Worm (Caenorhabditis elegans) whole organism, early embryonic: Measurements from ENCODE around the gene rcat-1.

Source experiments
- B0310.2 ChIP-seq: sonication (generic microtip); optimal IDR thresholded peaks from 2 replicates; lab custom pipeline; 2016; ENCODE audit warnings: mild to moderate bottlenecking, missing genetic modification characterization, missing compliant biosample characterization
- F13C5.2 ChIP-seq: sonication (generic microtip); optimal IDR thresholded peaks from 2 replicates; lab custom pipeline; 2017; ENCODE audit warnings: mild to moderate bottlenecking, missing genetic modification characterization, inconsistent platforms, missing compliant biosample characterization
- aly-1 ChIP-seq: sonication (generic microtip); optimal IDR thresholded peaks from 2 replicates; lab custom pipeline; 2016; ENCODE audit warnings: missing genetic modification characterization, missing compliant biosample characterization
- ama-1 ChIP-seq: fragments of 150-350 bp; optimal IDR thresholded peaks from 2 replicates; lab custom pipeline; 2014
- ceh-13 ChIP-seq: fragments of 200-800 bp; sonication (Bioruptor generic); optimal IDR thresholded peaks from 2 replicates; lab custom pipeline; 2018; ENCODE audit warnings: mild to moderate bottlenecking, missing genetic modification characterization, missing compliant biosample characterization
- ceh-36 ChIP-seq: sonication (generic microtip); optimal IDR thresholded peaks from 2 replicates; lab custom pipeline; 2016; ENCODE audit warnings: missing genetic modification characterization, inconsistent platforms, missing compliant biosample characterization
- ets-7 ChIP-seq: sonication (generic microtip); optimal IDR thresholded peaks from 2 replicates; lab custom pipeline; 2016; ENCODE audit warnings: missing genotype, missing genetic modification characterization, missing compliant biosample characterization
- flt-1 ChIP-seq: fragments of 200-800 bp; sonication (Bioruptor generic); IDR thresholded peaks from 2 replicates; pipeline ENCODE4 v1.3.6; 2022; ENCODE audit warnings: missing genetic modification characterization, missing compliant biosample characterization
- hmbx-1 ChIP-seq: sonication (generic microtip); optimal IDR thresholded peaks from 2 replicates; lab custom pipeline; 2016; ENCODE audit warnings: mild to moderate bottlenecking, missing genetic modification characterization, missing compliant biosample characterization
- hmg-4 ChIP-seq: fragments of 200-800 bp; sonication (Bioruptor generic); optimal IDR thresholded peaks from 2 replicates; lab custom pipeline; 2018; ENCODE audit warnings: mild to moderate bottlenecking, missing genetic modification characterization, missing compliant biosample characterization
- hnd-1 ChIP-seq: sonication (generic microtip); optimal IDR thresholded peaks from 2 replicates; lab custom pipeline; 2016; ENCODE audit warnings: missing genetic modification characterization, missing compliant biosample characterization
- pes-1 ChIP-seq: fragments of 200-800 bp; sonication (Bioruptor generic); IDR thresholded peaks from 2 replicates; pipeline ENCODE4 v1.3.6; 2022; ENCODE audit warnings: missing genetic modification reagents, missing genetic modification characterization, missing compliant biosample characterization
- scrt-1 ChIP-seq: fragments of 200-800 bp; sonication (Bioruptor generic); IDR thresholded peaks from 2 replicates; pipeline ENCODE4 v1.3.6; 2022; ENCODE audit warnings: missing genetic modification characterization, missing compliant biosample characterization
- sea-1 ChIP-seq: fragments of 200-800 bp; sonication (Bioruptor generic); conservative IDR thresholded peaks from 2 replicates; pipeline ENCODE4 v1.3.6; 2022; ENCODE audit warnings: missing genetic modification characterization, missing compliant biosample characterization
- tbx-11 ChIP-seq: fragments of 200-800 bp; sonication (Bioruptor generic); IDR thresholded peaks from 2 replicates; pipeline ENCODE4 v1.3.6; 2022; ENCODE audit warnings: missing genetic modification characterization, missing compliant biosample characterization
- tbx-37 ChIP-seq: fragments of 200-800 bp; sonication (Bioruptor generic); conservative IDR thresholded peaks from 2 replicates; pipeline ENCODE4 v1.3.6; 2022; ENCODE audit warnings: missing genetic modification reagents, missing genetic modification characterization, missing compliant biosample characterization
- tra-4 ChIP-seq: sonication (generic microtip); optimal IDR thresholded peaks from 2 replicates; lab custom pipeline; 2017; ENCODE audit warnings: missing genetic modification characterization, missing compliant biosample characterization

The rcat-1 gene

ce11 chrIV:255379-255857 is at the start of gene rcat-1:
rcat-1 (minus strand) TSS chrIV:255429.
- TF ChIP-seq tra-4 (tag; lab: Kevin White, UChicago) (no peak), F13C5.2 (tag; lab: Kevin White, UChicago) (peak; percentile 71), pes-1 (GFP tag; lab: Robert Waterston, UW) (0 out of 2 replicates have a peak, but pooled peaks have one; percentile 14)

DNA sequence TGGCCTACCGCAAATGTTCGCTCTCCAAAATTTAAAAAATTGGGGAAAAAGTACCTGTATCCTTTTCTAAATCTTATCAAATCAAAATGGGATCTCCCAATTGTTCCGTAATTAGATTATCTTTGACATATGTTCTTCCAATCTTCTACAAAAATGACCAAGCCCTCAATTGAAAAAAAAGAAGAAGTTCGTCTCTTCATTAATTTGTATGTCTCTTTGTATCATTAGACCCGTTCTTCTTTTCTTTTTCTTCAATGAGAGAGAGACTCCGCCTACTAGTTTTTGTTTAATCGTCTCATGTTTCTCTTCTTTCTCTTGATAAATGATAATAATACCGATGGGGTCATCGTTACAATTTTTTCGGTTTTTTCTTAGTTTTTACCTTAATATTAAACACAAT is 48.0 kb upstream of the rcat-1 start:
- no peak for TF ChIP-seq sea-1

DNA sequence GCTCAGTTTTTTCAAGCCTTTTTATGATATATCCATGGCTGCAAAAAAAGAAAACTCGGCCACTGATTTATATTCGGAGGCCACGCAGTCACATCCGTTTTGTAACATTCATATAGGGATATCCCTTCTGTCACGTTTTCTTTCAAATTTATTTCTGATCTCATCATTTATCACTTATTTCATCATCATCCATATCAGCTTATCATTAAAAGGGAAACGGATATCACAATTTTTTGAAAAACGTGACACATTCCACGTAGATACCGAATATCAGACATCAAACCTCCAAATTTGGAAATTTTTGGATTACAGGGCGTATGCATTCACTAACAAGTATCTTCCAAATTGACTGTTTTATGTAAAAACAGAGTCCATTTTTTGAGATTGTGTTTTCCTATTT is 47.5 kb upstream of the rcat-1 start:
- no peak for TF ChIP-seq ama-1 (lab: Kevin White, UChicago)
- no peak for TF ChIP-seq hmbx-1 (tag; lab: Kevin White, UChicago)
- no peak for TF ChIP-seq tra-4 (tag; lab: Kevin White, UChicago)
- TF ChIP-seq ceh-13 (GFP tag; lab: Kevin White, UChicago) = no peak

DNA sequence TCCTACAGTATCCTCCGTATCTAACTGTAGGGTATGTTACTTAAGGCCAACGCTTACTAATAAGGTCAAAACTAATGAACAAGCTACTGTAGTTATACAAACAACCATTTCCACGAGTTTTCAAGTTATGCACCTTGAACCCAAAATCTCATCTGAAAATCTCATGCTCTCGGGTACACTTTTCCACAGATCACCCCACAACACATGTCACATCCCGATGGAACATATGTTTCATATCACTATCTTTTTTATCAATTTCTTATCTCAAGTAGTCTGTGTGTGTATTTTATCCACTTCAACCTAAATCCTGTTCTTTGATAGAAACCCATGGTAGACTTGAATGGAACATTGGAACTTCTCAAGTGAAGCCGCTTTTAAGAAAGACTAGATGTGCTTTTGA is 45.1 kb upstream of the rcat-1 start:
- TF ChIP-seq ets-7 = no peak
- TF ChIP-seq ama-1 (lab: Kevin White, UChicago) = no peak
- TF ChIP-seq hnd-1 (tag; lab: Kevin White, UChicago) = no peak
- TF ChIP-seq ceh-36 (tag; lab: Kevin White, UChicago) = no peak
- no peak for TF ChIP-seq tra-4 (tag; lab: Kevin White, UChicago)
- no peak for TF ChIP-seq tbx-37 (GFP tag; lab: Robert Waterston, UW)
- TF ChIP-seq pes-1 (GFP tag; lab: Robert Waterston, UW) = no peak
- no peak for TF ChIP-seq tbx-11 (GFP tag; lab: Robert Waterston, UW)
- no peak for TF ChIP-seq ceh-13 (GFP tag; lab: Kevin White, UChicago)
- no peak for TF ChIP-seq B0310.2 (tag; lab: Kevin White, UChicago)
- TF ChIP-seq hmg-4 (GFP tag; lab: Kevin White, UChicago) = no peak
- TF ChIP-seq scrt-1 (GFP tag; lab: Robert Waterston, UW) = no peak

- TF ChIP-seq tbx-37 (GFP tag; lab: Robert Waterston, UW) (no peak), ceh-13 (GFP tag; lab: Kevin White, UChicago) (no peak), tbx-11 (GFP tag; lab: Robert Waterston, UW) (no peak), hmbx-1 (tag; lab: Kevin White, UChicago) (no peak), hnd-1 (tag; lab: Kevin White, UChicago) (no peak)
These were observed 44.0 kb upstream of the rcat-1 start for ce11 chrIV:299190-299589.

DNA sequence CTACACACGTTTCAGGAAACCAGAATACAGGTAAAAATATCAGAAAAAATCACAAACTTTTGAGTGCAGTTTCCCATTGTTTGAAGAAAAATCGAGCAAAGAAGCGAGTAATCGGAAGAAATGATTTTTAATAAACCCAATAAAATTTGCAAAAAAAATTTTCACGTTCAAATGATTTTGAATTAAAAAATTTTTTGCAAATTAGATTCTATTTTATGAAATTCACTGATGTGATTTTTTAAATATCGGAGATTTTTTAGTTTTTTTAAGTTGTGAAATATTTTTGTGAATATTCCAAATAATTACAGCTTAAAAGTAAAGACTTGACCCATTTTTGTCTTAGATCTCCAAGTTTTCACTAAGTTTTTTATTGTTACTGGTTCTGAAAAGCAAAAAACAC is 43.0 kb upstream of the rcat-1 start, which contains the start of gene pnp-1:
Gene pnp-1, minus strand, starts transcription at position 101 of the 400 bp plus-strand sequence.
- TF ChIP-seq flt-1 (GFP tag; lab: Robert Waterston, UW) = no peak
- no peak for TF ChIP-seq tbx-11 (GFP tag; lab: Robert Waterston, UW)
- TF ChIP-seq scrt-1 (GFP tag; lab: Robert Waterston, UW) = no peak
- TF ChIP-seq ceh-13 (GFP tag; lab: Kevin White, UChicago) = no peak
- no peak for TF ChIP-seq ets-7
- TF ChIP-seq hnd-1 (tag; lab: Kevin White, UChicago) = no peak
- TF ChIP-seq sea-1 = no peak
- TF ChIP-seq ceh-36 (tag; lab: Kevin White, UChicago) = no peak
- no peak for TF ChIP-seq tbx-37 (GFP tag; lab: Robert Waterston, UW)
- TF ChIP-seq B0310.2 (tag; lab: Kevin White, UChicago) = no peak
- TF ChIP-seq hmg-4 (GFP tag; lab: Kevin White, UChicago) = no peak
- TF ChIP-seq pes-1 (GFP tag; lab: Robert Waterston, UW) = no peak
- no peak for TF ChIP-seq hmbx-1 (tag; lab: Kevin White, UChicago)
- no peak for TF ChIP-seq F13C5.2 (tag; lab: Kevin White, UChicago)
- no peak for TF ChIP-seq aly-1 (tag; lab: Kevin White, UChicago)
- no peak for TF ChIP-seq ama-1 (lab: Kevin White, UChicago)
- no peak for TF ChIP-seq tra-4 (tag; lab: Kevin White, UChicago)

DNA sequence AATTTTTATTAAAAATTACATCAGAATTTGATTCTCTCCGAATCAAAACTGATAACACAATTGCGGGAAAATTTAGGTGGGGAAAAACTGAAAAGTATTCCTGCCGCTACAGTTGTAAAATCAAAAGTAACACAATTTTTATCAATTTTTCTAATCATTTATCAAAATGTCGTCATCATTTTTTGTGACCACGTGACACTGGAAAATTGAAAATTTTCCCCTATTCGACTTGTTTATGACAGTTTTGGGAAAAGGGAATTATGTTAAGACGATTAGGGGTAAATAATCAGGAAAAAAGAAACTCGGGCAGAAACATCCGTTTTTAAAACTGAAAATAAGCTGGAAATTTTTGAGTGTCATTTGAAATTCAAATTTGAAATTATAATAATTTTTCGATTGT is 41.6 kb upstream of the rcat-1 start:
- no peak for TF ChIP-seq F13C5.2 (tag; lab: Kevin White, UChicago)
- no peak for TF ChIP-seq flt-1 (GFP tag; lab: Robert Waterston, UW)
- TF ChIP-seq ama-1 (lab: Kevin White, UChicago) = no peak
- no peak for TF ChIP-seq ceh-36 (tag; lab: Kevin White, UChicago)
- TF ChIP-seq ceh-13 (GFP tag; lab: Kevin White, UChicago) = no peak
- TF ChIP-seq tra-4 (tag; lab: Kevin White, UChicago) = no peak
- TF ChIP-seq hmg-4 (GFP tag; lab: Kevin White, UChicago) = no peak
- TF ChIP-seq tbx-37 (GFP tag; lab: Robert Waterston, UW) = no peak
- no peak for TF ChIP-seq aly-1 (tag; lab: Kevin White, UChicago)
- no peak for TF ChIP-seq ets-7
- TF ChIP-seq scrt-1 (GFP tag; lab: Robert Waterston, UW) = no peak
- no peak for TF ChIP-seq B0310.2 (tag; lab: Kevin White, UChicago)
- no peak for TF ChIP-seq sea-1
- no peak for TF ChIP-seq hnd-1 (tag; lab: Kevin White, UChicago)
- TF ChIP-seq tbx-11 (GFP tag; lab: Robert Waterston, UW) = no peak

DNA sequence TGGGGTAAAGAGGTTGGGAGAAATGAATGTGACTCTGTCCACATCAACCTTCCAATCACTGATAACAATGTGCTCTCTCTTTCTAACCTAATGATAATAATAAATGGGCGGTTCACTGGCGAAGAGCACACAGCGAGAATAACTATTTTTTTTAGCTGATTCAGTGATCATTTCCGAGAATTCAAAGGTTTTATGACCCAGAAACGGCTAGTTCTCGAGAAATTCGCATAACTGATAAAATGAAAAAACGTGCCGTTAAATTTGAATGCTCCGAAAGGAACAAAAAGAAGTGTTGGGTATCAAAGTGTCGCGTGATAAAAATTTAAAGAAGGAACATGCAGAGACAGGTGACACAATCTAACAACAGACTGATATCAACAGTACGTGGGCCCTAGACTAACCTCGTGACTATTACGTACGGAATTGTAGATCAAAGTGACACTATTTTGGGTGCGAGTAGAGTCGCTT is 40.5 kb upstream of the rcat-1 start:
- no peak for TF ChIP-seq B0310.2 (tag; lab: Kevin White, UChicago)
- no peak for TF ChIP-seq sea-1
- no peak for TF ChIP-seq hmg-4 (GFP tag; lab: Kevin White, UChicago)
- TF ChIP-seq ets-7 = no peak
- TF ChIP-seq tbx-11 (GFP tag; lab: Robert Waterston, UW) = no peak
- no peak for TF ChIP-seq aly-1 (tag; lab: Kevin White, UChicago)
- TF ChIP-seq pes-1 (GFP tag; lab: Robert Waterston, UW) = no peak
- no peak for TF ChIP-seq ama-1 (lab: Kevin White, UChicago)
- TF ChIP-seq F13C5.2 (tag; lab: Kevin White, UChicago) = no peak
